Worm (Caenorhabditis elegans) whole organism, young adult: ENCODE measurements around the gene fbxb-103.

ENCODE experiments used
- lin-35 ChIP-seq, 3 experiments: fragments of 150-350 bp in 2 of 3; sonication (generic microtip) in 1 of 3; optimal IDR thresholded peaks; 2 replicates each; lab custom pipeline; 2014 to 2018; ENCODE audit warnings: missing biosample characterization in 3 of 3, missing genetic modification characterization in 3 of 3, missing genetic modification reagents in 3 of 3
- nhr-90 ChIP-seq: sonication (generic microtip); optimal IDR thresholded peaks from 2 replicates; lab custom pipeline; 2016; ENCODE audit warnings: missing genotype, mild to moderate bottlenecking, missing genetic modification characterization, missing compliant biosample characterization
- pha-4 ChIP-seq: fragments of 150-350 bp; sonication (generic microtip); optimal IDR thresholded peaks from 2 replicates; lab custom pipeline; 2014; ENCODE audit warnings: missing biosample characterization, missing genetic modification reagents, missing genetic modification characterization

DNA sequence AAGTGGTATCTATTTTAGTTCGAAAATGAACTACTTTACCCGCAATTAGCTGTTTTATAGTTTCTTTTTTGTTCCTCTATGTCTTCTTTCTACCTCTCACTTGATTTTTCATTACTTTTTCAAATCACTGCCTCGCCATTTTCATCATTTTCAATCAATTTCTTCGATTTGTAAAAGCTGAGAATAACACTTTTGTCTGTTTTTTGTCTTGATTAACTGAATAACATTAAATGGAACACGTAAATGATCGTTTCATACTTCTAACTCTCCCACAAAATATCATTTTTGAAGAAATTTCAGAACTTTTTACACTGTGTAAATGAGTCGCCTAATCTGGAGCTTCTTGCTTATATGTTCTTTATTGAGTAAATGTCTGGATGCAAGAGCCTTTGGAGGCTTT lies 5.8 kb upstream of the fbxb-103 start, which contains the start of gene F53C3.4:
- TF ChIP-seq pha-4 (tag; lab: Kevin White, UChicago) (no peak), lin-35 (GFP tag; optimal IDR thresholded peaks at IDR 0.05; lab: Kevin White, UChicago) (no peak), nhr-90 (tag; lab: Kevin White, UChicago) (no peak)
